Fruit fly (Drosophila melanogaster) whole organism: Measurements from ENCODE around the gene Eogt.

Experiments
- CG8478 ChIP-seq: fragments of >200 bp; optimal IDR thresholded peaks from 2 replicates; lab custom pipeline; 2018; ENCODE audit warnings: inconsistent platforms
- Dll ChIP-seq: fragments of >200 bp; optimal IDR thresholded peaks from 2 replicates; lab custom pipeline; 2017
- EcR ChIP-seq, 2 experiments: fragments of >200 bp; optimal IDR thresholded peaks; 2 replicates each; lab custom pipeline; 2017; ENCODE audit warnings: missing biosample characterization in 2 of 2, missing genetic modification characterization in 2 of 2, missing genetic modification reagents in 2 of 2
- pan ChIP-seq: fragments of >200 bp; optimal IDR thresholded peaks from 2 replicates; lab custom pipeline; 2017
- psq ChIP-seq: fragments of >200 bp; optimal IDR thresholded peaks from 2 replicates; lab custom pipeline; 2017
- usp ChIP-seq: fragments of >200 bp; optimal IDR thresholded peaks from 2 replicates; lab custom pipeline; 2017; ENCODE audit warnings: missing biosample characterization, missing genetic modification characterization, mixed read lengths

Gene Eogt

dm6 chr2L:2380805-2381204 lies at the start of gene Eogt:
TSS of gene Eogt (plus strand) at chr2L:2381097.
- TF ChIP-seq EcR (GFP tag; optimal IDR thresholded peaks at IDR 0.05; lab: Kevin White, UChicago) (no peak), usp (no peak), CG8478 (lab: Kevin White, UChicago) (no peak), Dll (lab: Kevin White, UChicago) (no peak), pan (lab: Kevin White, UChicago) (no peak), psq (no peak)

- TF ChIP-seq pan (lab: Kevin White, UChicago): no peak
- TF ChIP-seq usp: no peak
- TF ChIP-seq EcR (GFP tag; optimal IDR thresholded peaks at IDR 0.05; lab: Kevin White, UChicago): no peak
- no peak for TF ChIP-seq psq
- TF ChIP-seq CG8478 (lab: Kevin White, UChicago): no peak
- TF ChIP-seq Dll (lab: Kevin White, UChicago): no peak
These were observed 32.4 kb upstream of the Eogt start for dm6 chr2L:2348479-2348878.

dm6 chr2L:2357228-2357656 lies 23.7 kb upstream of the Eogt start, which contains the start of gene CG9967:
TSS of gene CG9967 (minus strand) at chr2L:2357356.
- TF ChIP-seq pan (lab: Kevin White, UChicago): no peak
- TF ChIP-seq CG8478 (lab: Kevin White, UChicago): no peak
- TF ChIP-seq EcR (GFP tag; optimal IDR thresholded peaks at IDR 0.05; lab: Kevin White, UChicago): no peak
- no peak for TF ChIP-seq Dll (lab: Kevin White, UChicago)
- TF ChIP-seq usp: no peak
- no peak for TF ChIP-seq psq

- TF ChIP-seq psq: no peak
- no peak for TF ChIP-seq CG8478 (lab: Kevin White, UChicago)
- no peak for TF ChIP-seq Dll (lab: Kevin White, UChicago)
- TF ChIP-seq usp: no peak
- TF ChIP-seq EcR (GFP tag; optimal IDR thresholded peaks at IDR 0.05; lab: Kevin White, UChicago): no peak
- TF ChIP-seq pan (lab: Kevin White, UChicago): no peak
These were observed 18.7 kb upstream of the Eogt start for dm6 chr2L:2361893-2362807.

dm6 chr2L:2362808-2363394 lies 18.0 kb upstream of the Eogt start:
- TF ChIP-seq psq: no peak
- TF ChIP-seq pan (lab: Kevin White, UChicago): no peak
- TF ChIP-seq Dll (lab: Kevin White, UChicago): no peak
- no peak for TF ChIP-seq usp
- no peak for TF ChIP-seq CG8478 (lab: Kevin White, UChicago)
- TF ChIP-seq EcR (GFP tag; optimal IDR thresholded peaks at IDR 0.05; lab: Kevin White, UChicago): no peak

- TF ChIP-seq pan (lab: Kevin White, UChicago): no peak
- no peak for TF ChIP-seq Dll (lab: Kevin White, UChicago)
- TF ChIP-seq EcR (GFP tag; optimal IDR thresholded peaks at IDR 0.05; lab: Kevin White, UChicago): no peak
- TF ChIP-seq CG8478 (lab: Kevin White, UChicago): no peak
- TF ChIP-seq usp: no peak
- TF ChIP-seq psq: no peak
These were observed 17.2 kb upstream of the Eogt start for dm6 chr2L:2363626-2364147.

- TF ChIP-seq usp (no peak), CG8478 (lab: Kevin White, UChicago) (peak; percentile 87)
These were observed 16.6 kb upstream of the Eogt start for dm6 chr2L:2364200-2364754.

- no peak for TF ChIP-seq CG8478 (lab: Kevin White, UChicago)
- no peak for TF ChIP-seq psq
These were observed 15.7 kb upstream of the Eogt start, which contains the start of the genes Rab5 and Axud1 for dm6 chr2L:2365077-2365651. TSS of gene Rab5 (minus strand) at chr2L:2365273. TSS of gene Axud1 (plus strand) at chr2L:2365345.

- TF ChIP-seq usp: no peak
- no peak for TF ChIP-seq EcR (GFP tag; optimal IDR thresholded peaks at IDR 0.05; lab: Kevin White, UChicago)
- TF ChIP-seq pan (lab: Kevin White, UChicago): no peak
- no peak for TF ChIP-seq CG8478 (lab: Kevin White, UChicago)
- no peak for TF ChIP-seq psq
- TF ChIP-seq Dll (lab: Kevin White, UChicago): no peak
These were observed 15.2 kb upstream of the Eogt start for dm6 chr2L:2365655-2366214.

dm6 chr2L:2370352-2370751 lies 10.5 kb upstream of the Eogt start:
- TF ChIP-seq Dll (lab: Kevin White, UChicago) (no peak), usp (no peak), EcR (GFP tag; optimal IDR thresholded peaks at IDR 0.05; lab: Kevin White, UChicago) (no peak), CG8478 (lab: Kevin White, UChicago) (no peak), pan (lab: Kevin White, UChicago) (no peak), psq (no peak)

- no peak for TF ChIP-seq CG8478 (lab: Kevin White, UChicago)
- no peak for TF ChIP-seq EcR (GFP tag; optimal IDR thresholded peaks at IDR 0.05; lab: Kevin White, UChicago)
- TF ChIP-seq Dll (lab: Kevin White, UChicago): no peak
- TF ChIP-seq pan (lab: Kevin White, UChicago): no peak
- no peak for TF ChIP-seq usp
- TF ChIP-seq psq: no peak
These were observed 9.3 kb upstream of the Eogt start, which contains the start of gene CG3597 for dm6 chr2L:2371406-2372111. TSS of gene CG3597 (minus strand) at chr2L:2371524.
